Worm (Caenorhabditis elegans) whole organism, L3 larva: Measurements from ENCODE around the gene best-24.

Experiments used
- aly-2 ChIP-seq: fragments of 150-350 bp; optimal IDR thresholded peaks from 2 replicates; lab custom pipeline; 2014; ENCODE audit warnings: missing biosample characterization, missing genetic modification characterization
- ama-1 ChIP-seq: fragments of 150-350 bp; optimal IDR thresholded peaks from 2 replicates; lab custom pipeline; 2018
- ceh-9 ChIP-seq: sonication (generic microtip); optimal IDR thresholded peaks from 2 replicates; lab custom pipeline; 2018; ENCODE audit warnings: missing biosample characterization, missing genetic modification characterization
- egl-5 ChIP-seq: fragments of 150-350 bp; optimal IDR thresholded peaks from 2 replicates; lab custom pipeline; 2017; ENCODE audit warnings: missing biosample characterization, missing genetic modification reagents, missing genetic modification characterization, inconsistent platforms
- elt-1 ChIP-seq: fragments of 150-350 bp; optimal IDR thresholded peaks from 2 replicates; lab custom pipeline; 2014; ENCODE audit warnings: missing biosample characterization, missing genetic modification characterization
- elt-2 ChIP-seq: sonication (generic microtip); optimal IDR thresholded peaks from 2 replicates; lab custom pipeline; 2016; ENCODE audit warnings: missing genetic modification reagents, mild to moderate bottlenecking, missing genetic modification characterization, missing compliant biosample characterization
- elt-3 ChIP-seq, 3 experiments: fragments of 150-350 bp in 1 of 3; sonication (generic microtip) in 2 of 3; optimal IDR thresholded peaks; 2 replicates in 2 of 3; 4 replicates in 1 of 3; lab custom pipeline; 2014 to 2017; ENCODE audit warnings: missing biosample characterization in 3 of 3, missing genetic modification characterization in 3 of 3
- eor-1 ChIP-seq, 2 experiments: fragments of 150-350 bp; optimal IDR thresholded peaks; 2 replicates each; lab custom pipeline; 2014 to 2018; ENCODE audit warnings: missing biosample characterization in 2 of 2, missing genetic modification characterization in 2 of 2
- fkh-10 ChIP-seq: sonication (generic microtip); optimal IDR thresholded peaks from 2 replicates; lab custom pipeline; 2017; ENCODE audit warnings: missing biosample characterization, missing genetic modification reagents, missing genetic modification characterization
- fkh-2 ChIP-seq: fragments of 150-350 bp; optimal IDR thresholded peaks from 2 replicates; lab custom pipeline; 2014; ENCODE audit warnings: missing biosample characterization, missing genetic modification reagents, missing genetic modification characterization
- hmg-11 ChIP-seq: sonication (generic microtip); optimal IDR thresholded peaks from 2 replicates; lab custom pipeline; 2016; ENCODE audit warnings: missing genetic modification characterization, missing compliant biosample characterization
- lin-15B ChIP-seq: fragments of 150-350 bp; optimal IDR thresholded peaks from 2 replicates; lab custom pipeline; 2014; ENCODE audit warnings: missing biosample characterization, missing genetic modification characterization
- mdl-1 ChIP-seq: fragments of 150-350 bp; optimal IDR thresholded peaks from 2 replicates; lab custom pipeline; 2014; ENCODE audit warnings: missing biosample characterization, missing genetic modification characterization
- nfya-1 ChIP-seq: sonication (generic microtip); optimal IDR thresholded peaks from 2 replicates; lab custom pipeline; 2017; ENCODE audit warnings: missing genetic modification characterization, mild to moderate bottlenecking, missing compliant biosample characterization, antibody characterized with exemption, moderate library complexity; ENCODE audit not compliant: insufficient read depth
- nhr-11 ChIP-seq: fragments of 150-350 bp; optimal IDR thresholded peaks from 2 replicates; lab custom pipeline; 2014; ENCODE audit warnings: missing biosample characterization, missing genetic modification characterization
- nhr-25 ChIP-seq: sonication (generic microtip); optimal IDR thresholded peaks from 2 replicates; lab custom pipeline; 2017; ENCODE audit warnings: missing biosample characterization, missing genetic modification characterization
- nhr-43 ChIP-seq: sonication (generic microtip); optimal IDR thresholded peaks from 2 replicates; lab custom pipeline; 2016; ENCODE audit warnings: mild to moderate bottlenecking, missing genetic modification characterization, missing compliant biosample characterization; ENCODE audit not compliant: poor library complexity, severe bottlenecking
- nhr-67 ChIP-seq: fragments of 150-350 bp; optimal IDR thresholded peaks from 2 replicates; lab custom pipeline; 2014; ENCODE audit warnings: missing biosample characterization, missing genetic modification characterization
- nhr-77 ChIP-seq: fragments of 150-350 bp; optimal IDR thresholded peaks from 2 replicates; lab custom pipeline; 2014; ENCODE audit warnings: missing biosample characterization, missing genetic modification characterization
- pha-4 ChIP-seq: fragments of 150-350 bp; optimal IDR thresholded peaks from 2 replicates; lab custom pipeline; 2014; ENCODE audit warnings: missing biosample characterization, missing genetic modification reagents, missing genetic modification characterization
- tbx-2 ChIP-seq: sonication (generic microtip); optimal IDR thresholded peaks from 2 replicates; lab custom pipeline; 2016; ENCODE audit warnings: mild to moderate bottlenecking, missing genetic modification characterization, missing compliant biosample characterization
- unc-39 ChIP-seq: sonication (generic microtip); optimal IDR thresholded peaks from 4 replicates; lab custom pipeline; 2017; ENCODE audit warnings: missing biosample characterization, missing genetic modification characterization
- unc-62 ChIP-seq: fragments of 150-350 bp; sonication (generic microtip); optimal IDR thresholded peaks from 4 replicates; lab custom pipeline; 2014; ENCODE audit warnings: missing biosample characterization, missing genetic modification reagents, missing genetic modification characterization

The best-24 gene

DNA sequence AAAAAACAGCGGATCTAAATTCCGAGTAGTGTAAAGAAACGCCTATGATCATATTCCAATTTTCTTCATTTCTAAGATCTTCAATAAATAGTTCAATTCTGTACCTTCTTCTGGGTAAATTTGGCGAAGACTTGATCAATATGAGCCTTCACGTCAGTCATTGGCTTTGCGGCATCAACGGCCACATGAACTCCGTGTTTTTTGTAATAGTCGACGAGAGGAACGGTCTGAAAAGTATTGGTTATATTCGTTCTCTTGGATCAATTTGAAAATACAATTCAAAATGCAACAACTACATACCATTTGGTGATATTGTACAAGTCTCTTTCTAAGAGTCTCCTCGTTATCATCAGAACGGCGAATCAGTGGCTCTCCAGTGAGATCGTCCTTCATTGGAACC, 49.6 kb downstream of the best-24 start:
- TF ChIP-seq tbx-2 = peak; percentile 35
- TF ChIP-seq ama-1 = no peak
- peak; percentile 91 for TF ChIP-seq nhr-43 (tag; lab: Kevin White, UChicago)

DNA sequence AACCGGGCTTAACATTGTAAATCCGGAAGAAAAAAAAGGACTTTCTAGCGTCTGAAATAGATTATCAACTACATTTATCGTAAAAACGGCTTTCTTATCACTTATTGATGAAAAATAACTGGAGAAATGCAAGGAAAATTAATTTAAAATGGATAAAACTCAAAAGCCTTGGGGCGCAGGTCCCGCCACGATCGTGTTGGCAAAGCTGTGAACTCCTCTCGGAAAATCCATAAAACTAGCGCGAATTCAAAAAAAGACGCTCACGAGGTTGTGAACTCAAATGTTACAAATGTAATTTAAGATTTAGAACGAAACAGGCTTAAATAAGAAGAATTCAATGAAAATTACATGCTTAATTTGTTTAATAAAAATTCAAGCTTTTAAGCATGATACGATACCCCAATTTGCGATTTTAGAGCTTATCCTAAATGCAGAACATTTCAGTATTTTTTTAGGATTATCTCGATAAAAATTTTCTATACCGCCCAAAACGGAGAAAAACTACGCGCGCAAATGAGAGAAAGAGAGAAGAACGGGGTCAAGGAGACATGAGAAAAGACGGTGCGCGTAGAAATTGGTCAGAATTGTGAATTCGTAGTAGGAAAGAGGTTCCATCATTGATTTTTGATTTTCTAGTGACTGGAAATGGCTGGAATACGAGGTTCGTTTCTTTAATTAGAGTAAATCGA, 51.4 kb downstream of the best-24 start, which contains the start of gene C29E4.15:
C29E4.15 (plus strand) TSS at position 547 of the 689 bp plus-strand sequence.
- TF ChIP-seq nhr-77 (tag; lab: Kevin White, UChicago) = no peak
- peak; percentile 19 for TF ChIP-seq hmg-11 (tag; lab: Kevin White, UChicago)
- TF ChIP-seq aly-2 (tag; lab: Kevin White, UChicago) = no peak
- no peak for TF ChIP-seq unc-39 (tag; lab: Kevin White, UChicago)
- peak; percentile 21 for TF ChIP-seq egl-5 (tag; lab: Kevin White, UChicago)
- no peak for TF ChIP-seq fkh-2 (tag; lab: Kevin White, UChicago)
- TF ChIP-seq mdl-1 (tag; lab: Kevin White, UChicago) = no peak
- peak; percentile 68 for TF ChIP-seq nfya-1
- TF ChIP-seq nhr-25 (tag; lab: Kevin White, UChicago) = no peak
- TF ChIP-seq elt-1 = no peak
- no peak for TF ChIP-seq nhr-11 (tag; lab: Kevin White, UChicago)
- TF ChIP-seq pha-4 = peak; percentile 32
- TF ChIP-seq ceh-9 (tag; lab: Kevin White, UChicago) = no peak
- peak; percentile 70 for TF ChIP-seq lin-15B
- no peak for TF ChIP-seq unc-62 (GFP tag; lab: Kevin White, UChicago)
- TF ChIP-seq nhr-43 (tag; lab: Kevin White, UChicago) = no peak
- TF ChIP-seq, all 47 proteins: peak for 5

DNA sequence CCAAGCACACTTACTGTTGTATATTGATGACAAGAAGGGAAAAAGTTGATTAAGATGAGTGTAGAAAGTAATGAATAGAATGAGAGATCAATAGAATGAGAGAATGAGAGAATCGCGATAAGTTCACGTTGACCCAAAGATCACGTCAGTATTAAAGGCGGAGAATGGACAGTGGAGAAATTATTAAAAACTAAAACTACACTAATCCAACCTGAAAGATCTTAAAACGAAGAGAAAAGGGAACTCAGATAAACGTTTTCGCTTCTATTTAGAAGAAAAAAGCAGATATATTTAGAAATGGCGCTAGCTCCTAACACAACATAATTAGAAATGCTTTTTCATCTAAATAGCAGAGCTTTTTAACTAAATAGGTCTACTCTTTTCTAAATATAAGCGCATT, 52.4 kb downstream of the best-24 start, which contains the start of gene let-754:
let-754 (minus strand) TSS at position 101 of the 400 bp plus-strand sequence.
- TF ChIP-seq egl-5 (tag; lab: Kevin White, UChicago) (no peak), eor-1 (tag; optimal IDR thresholded peaks at IDR 0.05; lab: Kevin White, UChicago) (no peak), fkh-10 (GFP tag; lab: Kevin White, UChicago) (no peak), nhr-67 (no peak), elt-2 (no peak), elt-3 (tag; optimal IDR thresholded peaks at IDR 0.05; lab: Kevin White, UChicago) (no peak), ceh-9 (tag; lab: Kevin White, UChicago) (no peak)
